Fruit fly (Drosophila melanogaster) whole organism: Measurements from ENCODE around the gene Fign.

ENCODE experiments used
- CG8478 ChIP-seq: fragments of >200 bp; optimal IDR thresholded peaks from 2 replicates; lab custom pipeline; 2018; ENCODE audit warnings: inconsistent platforms
- psq ChIP-seq: fragments of >200 bp; optimal IDR thresholded peaks from 2 replicates; lab custom pipeline; 2017

- TF ChIP-seq psq (no peak), CG8478 (lab: Kevin White, UChicago) (no peak)
Measured at dm6 chr2L:3366043-3366679, 46.5 kb upstream of the Fign start.
